Worm (Caenorhabditis elegans): ENCODE data around the gene C39H7.4.

C39H7.4 gene

DNA sequence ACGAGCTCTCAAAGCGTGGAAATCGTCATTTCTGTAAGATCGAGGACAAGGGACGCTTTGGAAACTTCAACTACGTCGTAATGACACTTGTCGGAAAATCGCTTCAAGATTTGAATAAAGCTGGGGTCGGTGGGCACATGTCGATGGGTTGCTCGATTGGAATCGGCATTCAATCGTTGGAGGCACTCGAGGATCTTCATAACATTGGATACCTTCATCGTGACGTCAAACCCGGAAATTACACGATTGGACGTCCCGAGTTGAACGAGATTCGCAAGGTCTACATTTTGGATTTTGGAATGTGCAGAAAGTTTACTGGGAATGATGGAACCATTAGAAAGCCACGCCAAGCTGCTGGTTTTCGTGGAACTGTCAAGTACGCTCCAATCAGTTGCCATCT lies 18.1 kb upstream of the C39H7.4 start:
- no peak for TF ChIP-seq mdl-1 (tag; optimal IDR thresholded peaks at IDR 0.05)
- no peak for TF ChIP-seq vab-15 (tag; optimal IDR thresholded peaks at IDR 0.05)
- TF ChIP-seq aly-2 (tag; optimal IDR thresholded peaks at IDR 0.05): no peak
- no peak for TF ChIP-seq lir-3 (tag; optimal IDR thresholded peaks at IDR 0.05; ENCODE audit: poor library complexity)
- TF ChIP-seq nhr-71 (tag; optimal IDR thresholded peaks at IDR 0.05): no peak
- no peak for TF ChIP-seq swsn-7 (tag; optimal IDR thresholded peaks at IDR 0.05)
- no peak for TF ChIP-seq pqm-1 (tag; optimal IDR thresholded peaks at IDR 0.05)
- no peak for TF ChIP-seq nhr-28 (tag; optimal IDR thresholded peaks at IDR 0.05)
- TF ChIP-seq nhr-84 (tag; optimal IDR thresholded peaks at IDR 0.05): no peak
- no peak for TF ChIP-seq nhr-76 (tag; optimal IDR thresholded peaks at IDR 0.05)

DNA sequence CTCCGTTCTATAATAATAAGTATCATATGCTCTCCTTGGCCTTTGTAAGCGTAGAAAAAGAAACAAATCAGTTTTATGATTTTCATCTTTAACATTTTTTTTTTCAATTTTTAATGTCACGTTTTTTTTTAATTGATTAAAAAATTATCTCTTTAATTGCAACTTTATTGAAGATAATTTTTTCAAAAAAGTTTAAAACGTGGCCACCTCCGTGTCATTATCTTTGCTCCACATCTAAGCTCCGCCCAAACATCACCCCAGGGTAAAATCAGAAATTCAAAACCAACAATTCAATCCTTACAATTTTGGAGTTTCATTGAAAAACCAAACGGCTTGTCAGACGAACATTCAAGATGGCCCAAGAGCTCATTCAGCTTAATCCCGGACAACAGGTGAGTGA lies 17.2 kb upstream of the C39H7.4 start, which contains the start of gene ttbk-8.2:
Gene ttbk-8.2 (plus strand): TSS at position 301 of the 400 bp plus-strand sequence.
- no peak for TF ChIP-seq lir-3 (tag; optimal IDR thresholded peaks at IDR 0.05; ENCODE audit: poor library complexity)
- no peak for TF ChIP-seq xbp-1 (tag; optimal IDR thresholded peaks at IDR 0.05)
- TF ChIP-seq ceh-63 (GFP tag; optimal IDR thresholded peaks at IDR 0.05): no peak
- TF ChIP-seq alr-1 (tag; optimal IDR thresholded peaks at IDR 0.05; ENCODE audit: borderline replicate concordance): no peak
- TF ChIP-seq nhr-47 (tag; optimal IDR thresholded peaks at IDR 0.05): no peak
- no peak for TF ChIP-seq nhr-20 (tag; optimal IDR thresholded peaks at IDR 0.05)
- no peak for TF ChIP-seq mdl-1 (tag; optimal IDR thresholded peaks at IDR 0.05)
- no peak for TF ChIP-seq C34B4.2 (tag; optimal IDR thresholded peaks at IDR 0.05)
- no peak for TF ChIP-seq unc-130 (tag; optimal IDR thresholded peaks at IDR 0.05)
- TF ChIP-seq dpl-1 (GFP tag; optimal IDR thresholded peaks at IDR 0.05): no peak

DNA sequence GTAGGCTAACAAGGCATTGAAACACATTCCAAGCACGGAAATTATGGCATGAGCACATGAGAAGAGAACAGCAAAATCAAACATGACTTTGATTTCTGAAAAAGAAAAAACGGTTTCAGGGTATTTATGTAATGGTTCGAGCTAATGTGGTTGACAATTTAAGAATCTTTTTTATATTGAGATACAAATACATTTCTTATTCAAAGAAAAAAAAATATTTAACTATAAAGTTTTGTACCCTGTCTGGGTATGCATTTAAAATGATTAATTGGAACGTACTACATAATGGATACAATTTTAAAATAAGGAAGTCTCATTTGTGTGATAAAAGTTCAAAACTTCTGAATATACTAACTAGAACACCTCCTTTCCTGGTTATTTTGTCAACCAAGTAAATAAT lies 15.7 kb upstream of the C39H7.4 start, which contains the start of gene srd-12:
Gene srd-12 (minus strand): TSS at position 101 of the 400 bp plus-strand sequence.
- TF ChIP-seq fkh-8 (tag; optimal IDR thresholded peaks at IDR 0.05) (no peak), ceh-82 (tag; optimal IDR thresholded peaks at IDR 0.05) (no peak), mab-9 (GFP tag; IDR thresholded peaks at IDR 0.05) (no peak), F16B12.6 (tag; optimal IDR thresholded peaks at IDR 0.05) (no peak), C34B4.2 (tag; optimal IDR thresholded peaks at IDR 0.05) (no peak), tlp-1 (tag; optimal IDR thresholded peaks at IDR 0.05) (no peak), pqm-1 (tag; optimal IDR thresholded peaks at IDR 0.05) (no peak), fkh-4 (tag; optimal IDR thresholded peaks at IDR 0.05; ENCODE audit: borderline replicate concordance) (no peak), elt-2 (tag; optimal IDR thresholded peaks at IDR 0.05) (no peak), ceh-90 (tag; optimal IDR thresholded peaks at IDR 0.05) (no peak), nhr-47 (tag; optimal IDR thresholded peaks at IDR 0.05) (no peak), ama-1 (optimal IDR thresholded peaks at IDR 0.05) (no peak), ceh-63 (GFP tag; optimal IDR thresholded peaks at IDR 0.05) (no peak), egl-27 (tag; optimal IDR thresholded peaks at IDR 0.05) (no peak), ceh-8 (GFP tag; optimal IDR thresholded peaks at IDR 0.05) (no peak), lin-35 (GFP tag; optimal IDR thresholded peaks at IDR 0.05) (no peak), ztf-4 (tag; optimal IDR thresholded peaks at IDR 0.05) (no peak), Y116A8C.19 (tag; optimal IDR thresholded peaks at IDR 0.05; ENCODE audit: borderline replicate concordance) (no peak), snpc-4 (tag; optimal IDR thresholded peaks at IDR 0.05) (no peak), pag-3 (tag; optimal IDR thresholded peaks at IDR 0.05; ENCODE audit: borderline replicate concordance, insufficient read depth) (no peak)

DNA sequence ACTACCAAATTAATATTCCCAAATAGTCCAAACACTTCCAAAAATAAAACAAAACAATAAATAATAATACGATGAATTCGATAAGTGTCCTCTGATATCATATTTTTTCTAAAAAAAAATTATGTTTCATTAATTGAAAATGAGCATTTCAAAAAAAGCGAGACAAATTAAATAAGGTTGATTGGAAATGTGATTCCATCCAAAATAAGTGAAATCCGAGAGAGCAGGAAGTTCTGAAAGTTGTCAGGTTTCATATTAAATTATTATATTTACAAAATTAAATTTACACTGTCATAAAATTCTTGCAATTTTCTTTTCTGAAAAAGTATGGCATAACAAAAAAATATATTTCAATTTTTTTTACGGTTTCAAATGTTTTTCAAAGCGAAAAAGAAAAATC lies 12.6 kb upstream of the C39H7.4 start, which contains the start of gene srsx-14:
Gene srsx-14 (minus strand): TSS at position 101 of the 400 bp plus-strand sequence.
- no peak for TF ChIP-seq irx-1 (tag; optimal IDR thresholded peaks at IDR 0.05)
- no peak for TF ChIP-seq lin-13 (GFP tag; optimal IDR thresholded peaks at IDR 0.05)
- TF ChIP-seq tlp-1 (tag; optimal IDR thresholded peaks at IDR 0.05): no peak
- TF ChIP-seq fos-1 (tag; optimal IDR thresholded peaks at IDR 0.05): no peak
- TF ChIP-seq efl-1 (optimal IDR thresholded peaks at IDR 0.05): no peak
- TF ChIP-seq efl-1 (GFP tag; optimal IDR thresholded peaks at IDR 0.05 in 1 of 2): no peak
- TF ChIP-seq nhr-85 (tag): no peak
- no peak for TF ChIP-seq grh-1 (GFP tag; IDR thresholded peaks at IDR 0.05)
- no peak for TF ChIP-seq aly-2 (tag; optimal IDR thresholded peaks at IDR 0.05)
- TF ChIP-seq tbx-2 (tag; optimal IDR thresholded peaks at IDR 0.05): no peak
- no peak for TF ChIP-seq C34B4.2 (tag; optimal IDR thresholded peaks at IDR 0.05)
- no peak for TF ChIP-seq nhr-47 (tag; optimal IDR thresholded peaks at IDR 0.05)
- no peak for TF ChIP-seq C16A3.4 (tag; optimal IDR thresholded peaks at IDR 0.05)
- TF ChIP-seq snpc-4 (tag; optimal IDR thresholded peaks at IDR 0.05): no peak
- TF ChIP-seq elt-3 (tag; optimal IDR thresholded peaks at IDR 0.05): no peak
